Worm (Caenorhabditis elegans) whole organism, young adult: ENCODE results near the gene C34E7.3.

Experiments used
- F10E7.11 ChIP-seq: sonication (generic microtip); optimal IDR thresholded peaks from 2 replicates; lab custom pipeline; 2017; ENCODE audit warnings: mild to moderate bottlenecking, missing genetic modification characterization, moderate library complexity, missing compliant biosample characterization
- F22D6.2 ChIP-seq: sonication (generic microtip); optimal IDR thresholded peaks from 2 replicates; lab custom pipeline; 2016; ENCODE audit warnings: mild to moderate bottlenecking, missing genetic modification characterization, missing compliant biosample characterization
- F37B4.10 ChIP-seq: fragments of 200-800 bp; sonication (Bioruptor generic); IDR thresholded peaks from 2 replicates; pipeline ENCODE4 v1.3.6; 2022; ENCODE audit warnings: missing genetic modification characterization, missing compliant biosample characterization
- aptf-3 ChIP-seq: fragments of 200-800 bp; sonication (Bioruptor generic); IDR thresholded peaks from 2 replicates; pipeline ENCODE4 v1.3.6; 2022; ENCODE audit warnings: missing genetic modification characterization, missing compliant biosample characterization
- ccch-3 ChIP-seq: fragments of 200-800 bp; sonication (Bioruptor generic); optimal IDR thresholded peaks from 2 replicates; lab custom pipeline; 2018; ENCODE audit warnings: mild to moderate bottlenecking, missing genetic modification characterization, missing compliant biosample characterization
- hlh-12 ChIP-seq: sonication (generic microtip); optimal IDR thresholded peaks from 2 replicates; lab custom pipeline; 2016; ENCODE audit warnings: missing genetic modification characterization, missing compliant biosample characterization
- mel-28 ChIP-seq: sonication (generic microtip); optimal IDR thresholded peaks from 2 replicates; lab custom pipeline; 2016; ENCODE audit warnings: borderline replicate concordance, mild to moderate bottlenecking, missing genetic modification characterization, missing compliant biosample characterization
- nfya-1 ChIP-seq: sonication (generic microtip); optimal IDR thresholded peaks from 2 replicates; lab custom pipeline; 2017; ENCODE audit warnings: antibody characterized with exemption, missing compliant biosample characterization, missing genetic modification characterization, borderline replicate concordance; ENCODE audit not compliant: insufficient read depth
- sptf-2 ChIP-seq: fragments of 200-800 bp; sonication (Bioruptor generic); optimal IDR thresholded peaks from 2 replicates; lab custom pipeline; 2018; ENCODE audit warnings: mild to moderate bottlenecking, missing genetic modification characterization, missing compliant biosample characterization

- no peak for TF ChIP-seq hlh-12
- no peak for TF ChIP-seq mel-28 (tag; lab: Kevin White, UChicago)
- TF ChIP-seq F37B4.10 = no peak
- TF ChIP-seq F10E7.11 (tag; lab: Kevin White, UChicago) = no peak
- TF ChIP-seq ccch-3 = no peak
- TF ChIP-seq aptf-3 = no peak
- no peak for TF ChIP-seq nfya-1
- TF ChIP-seq sptf-2 (GFP tag; lab: Kevin White, UChicago) = no peak
- TF ChIP-seq F22D6.2 (tag; lab: Kevin White, UChicago) = no peak
Measured at ce11 chrX:12943166-12943565, 13.1 kb downstream of the C34E7.3 start, which contains the start of gene gmap-2.
